Worm (Caenorhabditis elegans): ENCODE results near the gene F14F7.7.

F14F7.7 gene

ce11 chrIII:13056230-13056629 lies 25.5 kb downstream of the F14F7.7 start:
- no peak for TF ChIP-seq F13C5.2 (tag; optimal IDR thresholded peaks at IDR 0.05)
- no peak for TF ChIP-seq scrt-1 (GFP tag; IDR thresholded peaks at IDR 0.05)
- TF ChIP-seq ama-1 (optimal IDR thresholded peaks at IDR 0.05) = no peak
- TF ChIP-seq B0310.2 (tag; optimal IDR thresholded peaks at IDR 0.05) = no peak
- no peak for TF ChIP-seq pes-1 (GFP tag; IDR thresholded peaks at IDR 0.05)
- TF ChIP-seq ceh-36 (tag; optimal IDR thresholded peaks at IDR 0.05) = peak; percentile 90

- TF ChIP-seq ets-7 (tag; optimal IDR thresholded peaks at IDR 0.05) (no peak), F13C5.2 (tag; optimal IDR thresholded peaks at IDR 0.05) (no peak), tbx-37 (GFP tag; conservative IDR thresholded peaks at IDR 0.05) (no peak), hnd-1 (tag; optimal IDR thresholded peaks at IDR 0.05) (no peak), B0310.2 (tag; optimal IDR thresholded peaks at IDR 0.05) (no peak), pes-1 (GFP tag; IDR thresholded peaks at IDR 0.05) (no peak), tbx-11 (GFP tag; IDR thresholded peaks at IDR 0.05) (no peak), tra-4 (tag; optimal IDR thresholded peaks at IDR 0.05) (no peak), scrt-1 (GFP tag; IDR thresholded peaks at IDR 0.05) (no peak), ama-1 (optimal IDR thresholded peaks at IDR 0.05) (no peak), flt-1 (GFP tag; IDR thresholded peaks at IDR 0.05) (no peak), aly-1 (tag; optimal IDR thresholded peaks at IDR 0.05) (no peak), ceh-13 (GFP tag; optimal IDR thresholded peaks at IDR 0.05) (no peak), ceh-36 (tag; optimal IDR thresholded peaks at IDR 0.05) (no peak), hmg-4 (GFP tag; optimal IDR thresholded peaks at IDR 0.05) (no peak), hmbx-1 (tag; optimal IDR thresholded peaks at IDR 0.05) (no peak), sea-1 (GFP tag; conservative IDR thresholded peaks at IDR 0.05) (no peak)
These were observed 26.0 kb downstream of the F14F7.7 start for ce11 chrIII:13056735-13057134.

ce11 chrIII:13058140-13058539 lies 27.4 kb downstream of the F14F7.7 start:
- TF ChIP-seq ceh-13 (GFP tag; optimal IDR thresholded peaks at IDR 0.05) = no peak
- TF ChIP-seq flt-1 (GFP tag; IDR thresholded peaks at IDR 0.05) = no peak
- TF ChIP-seq sea-1 (GFP tag; conservative IDR thresholded peaks at IDR 0.05) = no peak
- no peak for TF ChIP-seq scrt-1 (GFP tag; IDR thresholded peaks at IDR 0.05)
- no peak for TF ChIP-seq ets-7 (tag; optimal IDR thresholded peaks at IDR 0.05)
- TF ChIP-seq tbx-11 (GFP tag; IDR thresholded peaks at IDR 0.05) = no peak
- no peak for TF ChIP-seq ceh-36 (tag; optimal IDR thresholded peaks at IDR 0.05)
- no peak for TF ChIP-seq tbx-37 (GFP tag; conservative IDR thresholded peaks at IDR 0.05)
- TF ChIP-seq B0310.2 (tag; optimal IDR thresholded peaks at IDR 0.05) = no peak
- no peak for TF ChIP-seq ama-1 (optimal IDR thresholded peaks at IDR 0.05)
- TF ChIP-seq tra-4 (tag; optimal IDR thresholded peaks at IDR 0.05) = no peak
- no peak for TF ChIP-seq hmg-4 (GFP tag; optimal IDR thresholded peaks at IDR 0.05)
- TF ChIP-seq F13C5.2 (tag; optimal IDR thresholded peaks at IDR 0.05) = no peak
- no peak for TF ChIP-seq pes-1 (GFP tag; IDR thresholded peaks at IDR 0.05)
- no peak for TF ChIP-seq hmbx-1 (tag; optimal IDR thresholded peaks at IDR 0.05)
- TF ChIP-seq aly-1 (tag; optimal IDR thresholded peaks at IDR 0.05) = no peak
- no peak for TF ChIP-seq hnd-1 (tag; optimal IDR thresholded peaks at IDR 0.05)

- TF ChIP-seq scrt-1 (GFP tag; IDR thresholded peaks at IDR 0.05) (no peak), hmbx-1 (tag; optimal IDR thresholded peaks at IDR 0.05) (no peak), B0310.2 (tag; optimal IDR thresholded peaks at IDR 0.05) (no peak)
These were observed 28.6 kb downstream of the F14F7.7 start for ce11 chrIII:13059335-13059734.

- TF ChIP-seq ama-1 (optimal IDR thresholded peaks at IDR 0.05) (peak; percentile 80), tbx-37 (GFP tag; conservative IDR thresholded peaks at IDR 0.05) (no peak; the same call in 1 of the 2 replicates)
These were observed 30.4 kb downstream of the F14F7.7 start for ce11 chrIII:13061136-13061535.

- no peak for TF ChIP-seq pes-1 (GFP tag; IDR thresholded peaks at IDR 0.05)
- 0 out of 2 replicates have a peak, but pooled peaks have one; percentile 30 for TF ChIP-seq tbx-11 (GFP tag; IDR thresholded peaks at IDR 0.05)
- TF ChIP-seq ceh-36 (tag; optimal IDR thresholded peaks at IDR 0.05) = no peak
- TF ChIP-seq flt-1 (GFP tag; IDR thresholded peaks at IDR 0.05) = 0 out of 2 replicates have a peak, but pooled peaks have one; percentile 1
These were observed 31.0 kb downstream of the F14F7.7 start for ce11 chrIII:13061734-13062133.

ce11 chrIII:13062414-13062965 lies 31.8 kb downstream of the F14F7.7 start:
- TF ChIP-seq B0310.2 (tag; optimal IDR thresholded peaks at IDR 0.05) = peak; percentile 22
- no peak for TF ChIP-seq tra-4 (tag; optimal IDR thresholded peaks at IDR 0.05)
- peak; percentile 84 for TF ChIP-seq hmg-4 (GFP tag; optimal IDR thresholded peaks at IDR 0.05)
- TF ChIP-seq sea-1 (GFP tag; conservative IDR thresholded peaks at IDR 0.05) = no peak; the same call in 1 of the 2 replicates
- TF ChIP-seq tbx-37 (GFP tag; conservative IDR thresholded peaks at IDR 0.05) = no peak
- peak; percentile 12 for TF ChIP-seq ceh-13 (GFP tag; optimal IDR thresholded peaks at IDR 0.05)
- TF ChIP-seq pes-1 (GFP tag; IDR thresholded peaks at IDR 0.05) = peak; percentile 59; the same call in 1 of the 2 replicates
- TF ChIP-seq hnd-1 (tag; optimal IDR thresholded peaks at IDR 0.05) = no peak
- TF ChIP-seq ceh-36 (tag; optimal IDR thresholded peaks at IDR 0.05) = peak; percentile 27
- TF ChIP-seq scrt-1 (GFP tag; IDR thresholded peaks at IDR 0.05) = no peak
- peak; percentile 76 for TF ChIP-seq F13C5.2 (tag; optimal IDR thresholded peaks at IDR 0.05)
- no peak for TF ChIP-seq hmbx-1 (tag; optimal IDR thresholded peaks at IDR 0.05)
- peak; percentile 49 for TF ChIP-seq ets-7 (tag; optimal IDR thresholded peaks at IDR 0.05)
- TF ChIP-seq flt-1 (GFP tag; IDR thresholded peaks at IDR 0.05) = no peak; the same call in 1 of the 2 replicates
- TF ChIP-seq tbx-11 (GFP tag; IDR thresholded peaks at IDR 0.05) = peak; percentile 59; the same call in 1 of the 2 replicates
- peak; percentile 38 for TF ChIP-seq aly-1 (tag; optimal IDR thresholded peaks at IDR 0.05)
- TF ChIP-seq ama-1 (optimal IDR thresholded peaks at IDR 0.05) = no peak

- TF ChIP-seq tbx-11 (GFP tag; IDR thresholded peaks at IDR 0.05) = no peak
- TF ChIP-seq tra-4 (tag; optimal IDR thresholded peaks at IDR 0.05) = no peak
- no peak for TF ChIP-seq F13C5.2 (tag; optimal IDR thresholded peaks at IDR 0.05)
These were observed 32.3 kb downstream of the F14F7.7 start for ce11 chrIII:13062989-13063388.

Data from whole organism, early embryonic.